Worm (Caenorhabditis elegans) whole organism, midembryonic: ENCODE data around the gene F22B5.4.

Experiments used
- T22C8.4 ChIP-seq: fragments of 200-800 bp; sonication (Bioruptor generic); IDR thresholded peaks from 2 replicates; pipeline ENCODE4 v1.3.6; 2022; ENCODE audit warnings: missing genetic modification characterization, missing compliant biosample characterization
- cog-1 ChIP-seq: sonication (generic microtip); optimal IDR thresholded peaks from 2 replicates; lab custom pipeline; 2016; ENCODE audit warnings: missing genetic modification characterization, missing compliant biosample characterization
- flt-1 ChIP-seq: fragments of 200-800 bp; sonication (Bioruptor generic); IDR thresholded peaks from 2 replicates; pipeline ENCODE4 v1.3.6; 2022; ENCODE audit warnings: missing genetic modification characterization, missing compliant biosample characterization
- klf-2 ChIP-seq: fragments of 200-800 bp; sonication (Bioruptor generic); conservative IDR thresholded peaks from 2 replicates; pipeline ENCODE4 v1.3.6; 2022; ENCODE audit warnings: missing genetic modification reagents, missing genetic modification characterization, missing compliant biosample characterization
- med-1 ChIP-seq: sonication (generic microtip); optimal IDR thresholded peaks from 2 replicates; lab custom pipeline; 2017; ENCODE audit warnings: missing genetic modification characterization, mild to moderate bottlenecking, missing compliant biosample characterization, antibody characterized with exemption, missing genetic modification reagents; ENCODE audit not compliant: insufficient read depth
- ref-1 ChIP-seq: fragments of 200-800 bp; sonication (Bioruptor generic); conservative IDR thresholded peaks from 2 replicates; pipeline ENCODE4 v1.3.6; 2022; ENCODE audit warnings: missing genetic modification reagents, missing genetic modification characterization, missing compliant biosample characterization
- tab-1 ChIP-seq: fragments of 200-800 bp; sonication (Bioruptor generic); IDR thresholded peaks from 2 replicates; pipeline ENCODE4 v1.3.6; 2022; ENCODE audit warnings: missing genetic modification characterization, missing compliant biosample characterization
- ztf-23 ChIP-seq: fragments of 200-800 bp; sonication (Bioruptor generic); IDR thresholded peaks from 2 replicates; pipeline ENCODE4 v1.3.6; 2022; ENCODE audit warnings: missing genetic modification reagents, missing genetic modification characterization, missing compliant biosample characterization
- ztf-29 ChIP-seq: fragments of 200-800 bp; sonication (Bioruptor generic); IDR thresholded peaks from 2 replicates; pipeline ENCODE4 v1.3.6; 2022; ENCODE audit warnings: missing genetic modification reagents, missing genetic modification characterization, missing compliant biosample characterization

Gene F22B5.4

ce11 chrII:8472916-8473315 lies 23.4 kb downstream of the F22B5.4 start:
- TF ChIP-seq ztf-23 (GFP tag; lab: Robert Waterston, UW): no peak

DNA sequence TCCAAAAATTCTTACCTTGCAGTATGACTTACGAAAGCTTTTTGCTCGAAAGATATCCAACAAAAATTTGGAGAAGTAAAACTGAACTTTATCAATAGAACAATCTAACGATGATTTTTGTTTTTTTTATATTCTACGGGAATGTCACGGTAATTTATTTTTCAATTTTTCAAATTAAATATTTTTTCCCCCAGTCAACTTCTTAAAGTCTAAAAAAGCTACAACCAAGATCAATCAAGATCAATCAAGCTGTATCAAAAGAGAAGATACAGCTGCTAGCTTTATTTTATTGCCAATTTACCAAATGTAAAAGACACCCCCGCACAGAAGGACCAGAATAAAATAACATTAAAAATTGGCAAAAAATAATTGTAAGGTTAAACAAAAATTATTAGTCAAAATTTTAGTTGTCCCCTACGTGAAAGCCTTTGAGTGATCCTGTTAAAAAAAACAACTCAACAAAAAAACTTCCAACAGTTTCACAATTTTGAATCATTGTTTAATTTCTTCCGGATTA lies 25.9 kb downstream of the F22B5.4 start, which contains the start of the genes M05D6.1 and M05D6.3:
M05D6.1 (minus strand) TSS at position 101 of the 517 bp plus-strand sequence.
M05D6.3 (plus strand) TSS at position 467 of the 517 bp plus-strand sequence.
- TF ChIP-seq T22C8.4 (GFP tag; lab: Robert Waterston, UW): no peak
- TF ChIP-seq ref-1: no peak
- TF ChIP-seq cog-1 (tag; lab: Kevin White, UChicago): no peak
- no peak for TF ChIP-seq ztf-23 (GFP tag; lab: Robert Waterston, UW)
- no peak for TF ChIP-seq tab-1 (GFP tag; lab: Robert Waterston, UW)
- no peak for TF ChIP-seq med-1 (GFP tag; lab: Kevin White, UChicago)
- TF ChIP-seq flt-1 (GFP tag; lab: Robert Waterston, UW): no peak
- TF ChIP-seq klf-2 (GFP tag; lab: Robert Waterston, UW): no peak
- TF ChIP-seq ztf-29 (GFP tag; lab: Robert Waterston, UW): no peak

ce11 chrII:8479337-8479736 lies 29.8 kb downstream of the F22B5.4 start:
- TF ChIP-seq ztf-23 (GFP tag; lab: Robert Waterston, UW) (no peak), cog-1 (tag; lab: Kevin White, UChicago) (no peak), T22C8.4 (GFP tag; lab: Robert Waterston, UW) (no peak), ztf-29 (GFP tag; lab: Robert Waterston, UW) (no peak), ref-1 (no peak), med-1 (GFP tag; lab: Kevin White, UChicago) (no peak), tab-1 (GFP tag; lab: Robert Waterston, UW) (no peak), flt-1 (GFP tag; lab: Robert Waterston, UW) (no peak), klf-2 (GFP tag; lab: Robert Waterston, UW) (no peak)

DNA sequence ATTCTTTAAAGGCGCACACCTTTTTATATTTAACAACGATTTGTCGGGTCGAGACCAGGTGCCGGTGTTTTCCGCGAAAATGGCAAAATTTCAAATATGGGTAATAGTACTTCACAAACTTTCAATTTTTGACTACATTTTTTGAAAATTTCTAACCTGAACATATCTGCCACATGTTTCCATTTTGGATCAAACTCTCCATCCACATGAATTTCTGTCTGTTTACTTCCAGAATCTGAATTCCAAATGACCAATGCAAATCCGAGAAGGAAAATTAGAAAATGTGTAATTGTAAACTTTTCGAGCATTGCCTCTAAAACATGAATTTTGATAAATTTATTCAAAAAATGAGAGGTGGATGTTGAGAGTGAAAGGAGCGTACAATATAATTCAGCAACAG lies 30.7 kb downstream of the F22B5.4 start, which contains the start of gene lact-4:
lact-4 (minus strand) TSS at position 313 of the 400 bp plus-strand sequence.
- no peak for TF ChIP-seq ztf-23 (GFP tag; lab: Robert Waterston, UW)
- no peak for TF ChIP-seq klf-2 (GFP tag; lab: Robert Waterston, UW)
- no peak for TF ChIP-seq ref-1
- TF ChIP-seq T22C8.4 (GFP tag; lab: Robert Waterston, UW): no peak
- no peak for TF ChIP-seq ztf-29 (GFP tag; lab: Robert Waterston, UW)
- no peak for TF ChIP-seq tab-1 (GFP tag; lab: Robert Waterston, UW)
- no peak for TF ChIP-seq med-1 (GFP tag; lab: Kevin White, UChicago)
- no peak for TF ChIP-seq cog-1 (tag; lab: Kevin White, UChicago)
- TF ChIP-seq flt-1 (GFP tag; lab: Robert Waterston, UW): no peak

ce11 chrII:8481033-8481708 lies 31.7 kb downstream of the F22B5.4 start:
- TF ChIP-seq ztf-23 (GFP tag; lab: Robert Waterston, UW) (no peak), med-1 (GFP tag; lab: Kevin White, UChicago) (no peak), flt-1 (GFP tag; lab: Robert Waterston, UW) (no peak), ztf-29 (GFP tag; lab: Robert Waterston, UW) (no peak), T22C8.4 (GFP tag; lab: Robert Waterston, UW) (no peak), tab-1 (GFP tag; lab: Robert Waterston, UW) (no peak), klf-2 (GFP tag; lab: Robert Waterston, UW) (no peak), cog-1 (tag; lab: Kevin White, UChicago) (no peak)

ce11 chrII:8481731-8482253 lies 32.3 kb downstream of the F22B5.4 start, which contains the start of gene M05D6.5:
Gene M05D6.5 (minus strand): TSS chrII:8482203.
- TF ChIP-seq flt-1 (GFP tag; lab: Robert Waterston, UW): no peak

DNA sequence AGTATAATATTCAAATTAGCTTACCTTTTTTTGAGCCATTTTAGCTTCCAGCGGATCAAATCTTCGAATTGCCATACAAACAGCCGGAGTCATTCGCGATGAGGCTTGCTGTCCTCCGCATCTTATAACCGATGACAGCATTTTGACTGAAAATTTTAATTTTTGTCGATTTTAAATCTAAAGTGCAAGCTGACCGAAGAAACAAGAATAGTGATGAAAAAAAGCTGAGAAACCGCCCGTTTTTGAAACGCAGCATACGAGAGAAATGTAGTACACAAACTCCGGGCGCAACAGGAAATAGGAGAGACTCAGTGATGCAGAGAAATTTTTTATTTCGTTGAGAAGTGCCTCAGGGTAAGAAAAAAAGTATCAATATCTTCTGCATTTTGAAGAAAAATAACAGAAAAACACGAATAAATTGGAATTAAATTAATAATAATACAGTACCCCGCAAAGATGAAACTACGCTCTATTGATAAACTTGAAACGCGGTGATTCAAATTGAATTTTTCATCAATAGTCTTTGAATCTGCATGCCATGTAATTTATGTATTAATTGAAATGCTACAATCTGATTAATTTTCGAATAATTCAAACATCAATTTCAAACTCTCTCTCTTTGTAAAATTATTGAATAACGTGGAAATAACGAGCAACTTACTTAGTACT lies 33.7 kb downstream of the F22B5.4 start:
- TF ChIP-seq flt-1 (GFP tag; lab: Robert Waterston, UW) (no peak), ztf-23 (GFP tag; lab: Robert Waterston, UW) (no peak), T22C8.4 (GFP tag; lab: Robert Waterston, UW) (no peak), klf-2 (GFP tag; lab: Robert Waterston, UW) (no peak), ref-1 (no peak), med-1 (GFP tag; lab: Kevin White, UChicago) (no peak), tab-1 (GFP tag; lab: Robert Waterston, UW) (no peak), ztf-29 (GFP tag; lab: Robert Waterston, UW) (no peak), cog-1 (tag; lab: Kevin White, UChicago) (no peak)

ce11 chrII:8483793-8484186 lies 34.3 kb downstream of the F22B5.4 start, which contains the start of gene taap-1:
Gene taap-1 (minus strand): TSS chrII:8483871.
- TF ChIP-seq cog-1 (tag; lab: Kevin White, UChicago) (no peak), T22C8.4 (GFP tag; lab: Robert Waterston, UW) (no peak), flt-1 (GFP tag; lab: Robert Waterston, UW) (no peak), ztf-29 (GFP tag; lab: Robert Waterston, UW) (no peak)

- TF ChIP-seq ztf-29 (GFP tag; lab: Robert Waterston, UW) (no peak), T22C8.4 (GFP tag; lab: Robert Waterston, UW) (no peak), ztf-23 (GFP tag; lab: Robert Waterston, UW) (no peak), flt-1 (GFP tag; lab: Robert Waterston, UW) (no peak), med-1 (GFP tag; lab: Kevin White, UChicago) (no peak), ref-1 (no peak), tab-1 (GFP tag; lab: Robert Waterston, UW) (no peak), klf-2 (GFP tag; lab: Robert Waterston, UW) (no peak), cog-1 (tag; lab: Kevin White, UChicago) (no peak)
These were observed 35.0 kb downstream of the F22B5.4 start for ce11 chrII:8484546-8484945.
